Fruit fly (Drosophila melanogaster) whole organism, pupa: ENCODE results near the gene sunz.

Source experiments
- CG12605 ChIP-seq: fragments of 200-800 bp; sonication (Bioruptor generic); IDR thresholded peaks from 2 replicates; pipeline ENCODE4 v1.3.6; 2022; ENCODE audit warnings: missing biosample characterization, missing genetic modification characterization
- CG14655 ChIP-seq: fragments of 200-800 bp; sonication (Bioruptor generic); optimal IDR thresholded peaks from 3 replicates; lab custom pipeline; 2017; ENCODE audit warnings: mild to moderate bottlenecking, missing biosample characterization, missing genetic modification reagents, missing genetic modification characterization
- CG17806 ChIP-seq: fragments of 200-800 bp; sonication (Bioruptor generic); optimal IDR thresholded peaks from 2 replicates; lab custom pipeline; 2018; ENCODE audit warnings: missing biosample characterization, mild to moderate bottlenecking, missing genetic modification characterization, moderate library complexity
- CG34367 ChIP-seq: fragments of 200-800 bp; sonication (Bioruptor generic); optimal IDR thresholded peaks from 2 replicates; lab custom pipeline; 2018; ENCODE audit warnings: missing biosample characterization, mild to moderate bottlenecking, missing genetic modification characterization
- CG4496 ChIP-seq: fragments of 200-800 bp; sonication (Bioruptor generic); IDR thresholded peaks from 3 replicates; pipeline ENCODE4 v1.3.6; 2022; ENCODE audit warnings: missing biosample characterization, missing genetic modification characterization
- CG8159 ChIP-seq: fragments of 200-800 bp; sonication (Bioruptor generic); optimal IDR thresholded peaks from 3 replicates; lab custom pipeline; 2018; ENCODE audit warnings: missing biosample characterization, mild to moderate bottlenecking, missing genetic modification characterization, moderate library complexity
- CG8301 ChIP-seq: fragments of 200-800 bp; sonication (Bioruptor generic); optimal IDR thresholded peaks from 2 replicates; lab custom pipeline; 2018; ENCODE audit warnings: missing biosample characterization, mild to moderate bottlenecking, missing genetic modification characterization
- D1 ChIP-seq: fragments of 200-800 bp; sonication (Bioruptor generic); optimal IDR thresholded peaks from 2 replicates; lab custom pipeline; 2018; ENCODE audit warnings: missing biosample characterization, mild to moderate bottlenecking, missing genetic modification characterization, moderate library complexity
- EcR ChIP-seq: fragments of 200-800 bp; sonication (Bioruptor generic); optimal IDR thresholded peaks from 3 replicates; lab custom pipeline; 2019; ENCODE audit warnings: missing biosample characterization, missing genetic modification characterization, mild to moderate bottlenecking, moderate library complexity, missing genetic modification reagents
- Pif1A ChIP-seq: fragments of 200-800 bp; sonication (Bioruptor generic); optimal IDR thresholded peaks from 3 replicates; lab custom pipeline; 2016; ENCODE audit warnings: missing biosample characterization, missing genetic modification characterization
- Snoo ChIP-seq: fragments of 200-800 bp; sonication (Bioruptor generic); optimal IDR thresholded peaks from 3 replicates; lab custom pipeline; 2017; ENCODE audit warnings: missing biosample characterization, mild to moderate bottlenecking, missing genetic modification characterization, inconsistent platforms

DNA sequence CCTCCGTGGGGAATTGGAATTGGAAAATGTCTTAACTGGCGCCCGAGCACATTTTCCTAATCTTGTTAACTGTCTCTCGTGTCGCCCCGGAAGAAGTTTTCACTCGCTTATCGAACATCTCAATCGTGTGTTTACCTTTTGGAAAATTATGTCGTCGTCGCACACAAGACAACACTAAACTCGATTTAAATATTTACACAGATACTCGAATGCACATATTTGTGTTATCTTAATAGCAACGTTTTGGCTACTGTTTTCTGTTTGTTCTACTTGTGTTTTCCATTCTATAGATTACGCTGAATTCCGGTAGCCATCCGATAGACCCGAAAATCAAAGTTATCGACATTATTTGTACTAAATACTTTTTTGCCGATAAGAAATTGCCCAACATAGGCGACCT lies 37.3 kb downstream of the sunz start:
- TF ChIP-seq CG8301 (no peak), Pif1A (GFP tag; lab: Kevin White, UChicago) (no peak), CG34367 (no peak), D1 (tag; lab: Kevin White, UChicago) (no peak), EcR (GFP tag; lab: Kevin White, UChicago) (no peak), CG14655 (GFP tag; lab: Kevin White, UChicago) (no peak), CG4496 (GFP tag; lab: Robert Waterston, UW) (no peak), CG17806 (no peak), CG8159 (tag; lab: Kevin White, UChicago) (no peak), Snoo (tag; lab: Kevin White, UChicago) (no peak), CG12605 (GFP tag; lab: Robert Waterston, UW) (no peak)
